Worm (Caenorhabditis elegans) whole organism, early embryonic: ENCODE measurements around the gene fbxa-156.
"Not testable (repeated sequence)": the region's sequence is repeated elsewhere in the genome, so short reads cannot be mapped to it uniquely, and the experiment has no call there.

ENCODE experiments used
- B0310.2 ChIP-seq: sonication (generic microtip); optimal IDR thresholded peaks from 2 replicates; lab custom pipeline; 2016; ENCODE audit warnings: mild to moderate bottlenecking, missing genetic modification characterization, missing compliant biosample characterization
- F13C5.2 ChIP-seq: sonication (generic microtip); optimal IDR thresholded peaks from 2 replicates; lab custom pipeline; 2017; ENCODE audit warnings: mild to moderate bottlenecking, missing genetic modification characterization, inconsistent platforms, missing compliant biosample characterization
- aly-1 ChIP-seq: sonication (generic microtip); optimal IDR thresholded peaks from 2 replicates; lab custom pipeline; 2016; ENCODE audit warnings: missing genetic modification characterization, missing compliant biosample characterization
- ama-1 ChIP-seq: fragments of 150-350 bp; optimal IDR thresholded peaks from 2 replicates; lab custom pipeline; 2014
- ceh-13 ChIP-seq: fragments of 200-800 bp; sonication (Bioruptor generic); optimal IDR thresholded peaks from 2 replicates; lab custom pipeline; 2018; ENCODE audit warnings: mild to moderate bottlenecking, missing genetic modification characterization, missing compliant biosample characterization
- ceh-36 ChIP-seq: sonication (generic microtip); optimal IDR thresholded peaks from 2 replicates; lab custom pipeline; 2016; ENCODE audit warnings: missing genetic modification characterization, inconsistent platforms, missing compliant biosample characterization
- ets-7 ChIP-seq: sonication (generic microtip); optimal IDR thresholded peaks from 2 replicates; lab custom pipeline; 2016; ENCODE audit warnings: missing genotype, missing genetic modification characterization, missing compliant biosample characterization
- flt-1 ChIP-seq: fragments of 200-800 bp; sonication (Bioruptor generic); IDR thresholded peaks from 2 replicates; pipeline ENCODE4 v1.3.6; 2022; ENCODE audit warnings: missing genetic modification characterization, missing compliant biosample characterization
- hmbx-1 ChIP-seq: sonication (generic microtip); optimal IDR thresholded peaks from 2 replicates; lab custom pipeline; 2016; ENCODE audit warnings: mild to moderate bottlenecking, missing genetic modification characterization, missing compliant biosample characterization
- hmg-4 ChIP-seq: fragments of 200-800 bp; sonication (Bioruptor generic); optimal IDR thresholded peaks from 2 replicates; lab custom pipeline; 2018; ENCODE audit warnings: mild to moderate bottlenecking, missing genetic modification characterization, missing compliant biosample characterization
- hnd-1 ChIP-seq: sonication (generic microtip); optimal IDR thresholded peaks from 2 replicates; lab custom pipeline; 2016; ENCODE audit warnings: missing genetic modification characterization, missing compliant biosample characterization
- pes-1 ChIP-seq: fragments of 200-800 bp; sonication (Bioruptor generic); IDR thresholded peaks from 2 replicates; pipeline ENCODE4 v1.3.6; 2022; ENCODE audit warnings: missing genetic modification reagents, missing genetic modification characterization, missing compliant biosample characterization
- scrt-1 ChIP-seq: fragments of 200-800 bp; sonication (Bioruptor generic); IDR thresholded peaks from 2 replicates; pipeline ENCODE4 v1.3.6; 2022; ENCODE audit warnings: missing genetic modification characterization, missing compliant biosample characterization
- sea-1 ChIP-seq: fragments of 200-800 bp; sonication (Bioruptor generic); conservative IDR thresholded peaks from 2 replicates; pipeline ENCODE4 v1.3.6; 2022; ENCODE audit warnings: missing genetic modification characterization, missing compliant biosample characterization
- tbx-11 ChIP-seq: fragments of 200-800 bp; sonication (Bioruptor generic); IDR thresholded peaks from 2 replicates; pipeline ENCODE4 v1.3.6; 2022; ENCODE audit warnings: missing genetic modification characterization, missing compliant biosample characterization
- tbx-37 ChIP-seq: fragments of 200-800 bp; sonication (Bioruptor generic); conservative IDR thresholded peaks from 2 replicates; pipeline ENCODE4 v1.3.6; 2022; ENCODE audit warnings: missing genetic modification reagents, missing genetic modification characterization, missing compliant biosample characterization
- tra-4 ChIP-seq: sonication (generic microtip); optimal IDR thresholded peaks from 2 replicates; lab custom pipeline; 2017; ENCODE audit warnings: missing genetic modification characterization, missing compliant biosample characterization

fbxa-156 gene

DNA sequence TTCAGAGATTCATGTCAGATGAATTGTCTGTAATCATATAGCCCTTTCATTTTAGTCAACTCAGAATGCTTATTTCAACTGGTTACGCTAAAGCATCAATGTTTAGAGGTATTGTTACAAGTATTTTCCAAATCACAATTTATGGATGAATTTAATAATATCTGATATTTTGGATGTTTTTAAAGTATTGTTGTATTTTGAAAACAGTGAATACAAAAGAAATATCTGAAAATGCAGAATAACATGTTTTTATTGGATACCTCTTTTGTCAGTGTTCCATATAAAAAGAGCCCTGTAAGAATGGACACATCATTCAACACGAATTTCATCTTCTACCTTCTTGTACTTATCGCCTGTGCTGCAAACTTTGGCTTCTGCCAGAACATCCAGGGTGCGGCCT lies 2.1 kb downstream of the fbxa-156 start, which contains the start of gene C06H5.12:
Gene C06H5.12, plus strand, starts transcription at position 301 of the 400 bp plus-strand sequence.
- TF ChIP-seq ets-7; pes-1; ceh-13 (GFP tag; lab: Kevin White, UChicago): not testable (repeated sequence)

DNA sequence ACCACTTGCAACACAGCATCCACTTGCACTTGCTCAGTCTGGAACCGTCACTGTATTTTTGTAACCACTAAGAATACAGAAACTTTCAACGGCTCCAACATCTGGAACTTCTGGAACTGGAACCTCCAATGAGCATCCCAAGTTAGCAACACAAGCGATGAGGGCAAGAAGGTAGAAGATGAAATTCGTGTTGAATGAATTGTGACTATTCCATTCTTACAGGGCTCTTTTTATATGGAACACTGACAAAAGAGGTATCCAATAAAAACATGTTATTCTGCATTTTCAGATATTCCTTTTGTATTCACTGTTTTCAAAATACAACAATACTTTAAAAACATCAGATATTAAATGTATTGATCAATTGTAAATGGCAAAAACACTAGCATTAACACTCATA lies 2.6 kb downstream of the fbxa-156 start, which contains the start of gene C06H5.11:
Gene C06H5.11, minus strand, starts transcription at position 101 of the 400 bp plus-strand sequence.
- TF ChIP-seq tbx-11 (GFP tag; lab: Robert Waterston, UW); flt-1 (GFP tag; lab: Robert Waterston, UW); hnd-1 (tag; lab: Kevin White, UChicago): not testable (repeated sequence)

DNA sequence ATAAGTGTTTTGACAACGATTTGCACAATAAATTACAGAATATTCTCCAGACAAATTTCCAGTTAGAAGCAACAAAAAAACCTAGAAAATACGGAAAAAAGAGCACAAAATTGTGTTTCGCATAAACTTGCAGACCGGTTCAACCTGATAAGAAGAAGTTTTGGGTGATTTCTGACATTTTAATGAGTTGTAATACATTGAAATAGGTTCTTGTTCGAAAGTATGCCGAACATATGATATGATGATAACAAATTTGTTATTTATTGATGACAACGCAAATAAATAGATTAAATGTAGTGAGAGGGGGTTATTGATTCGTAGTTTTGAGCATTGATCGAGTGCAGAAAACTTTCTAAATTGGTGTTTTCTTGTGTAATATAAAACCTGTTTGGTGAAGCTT lies 5.3 kb downstream of the fbxa-156 start:
- TF ChIP-seq ceh-13 (GFP tag; lab: Kevin White, UChicago) (no peak), scrt-1 (GFP tag; lab: Robert Waterston, UW) (no peak), B0310.2 (tag; lab: Kevin White, UChicago) (no peak), tbx-37 (GFP tag; lab: Robert Waterston, UW) (no peak), ets-7 (no peak), F13C5.2 (tag; lab: Kevin White, UChicago) (no peak), flt-1 (GFP tag; lab: Robert Waterston, UW) (no peak), hmbx-1 (no peak), hnd-1 (tag; lab: Kevin White, UChicago) (no peak), tbx-11 (GFP tag; lab: Robert Waterston, UW) (no peak), hmg-4 (GFP tag; lab: Kevin White, UChicago) (no peak), tra-4 (tag; lab: Kevin White, UChicago) (no peak), ceh-36 (no peak), aly-1 (tag; lab: Kevin White, UChicago) (no peak), pes-1 (no peak), sea-1 (GFP tag; lab: Robert Waterston, UW) (no peak), ama-1 (lab: Kevin White, UChicago) (no peak)

DNA sequence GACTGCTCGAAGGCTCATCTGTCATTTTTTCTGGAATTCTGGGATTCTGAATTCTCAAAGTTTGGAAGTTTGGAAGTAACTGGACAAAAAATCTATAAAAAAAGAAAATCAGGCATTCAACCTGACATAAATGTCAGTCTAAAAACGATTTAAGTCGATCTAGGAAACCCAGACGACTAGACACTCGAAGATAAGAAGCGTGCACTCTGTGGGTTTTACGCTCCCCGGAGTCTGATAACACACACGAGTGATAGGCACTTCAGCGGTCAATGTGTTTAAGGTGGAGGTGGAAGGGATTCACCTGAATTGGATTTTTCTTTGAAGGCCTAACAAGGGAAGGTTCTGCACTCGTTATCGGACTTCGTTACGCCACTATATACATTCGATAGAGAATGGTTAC lies 7.6 kb downstream of the fbxa-156 start, which contains the start of gene C06H5.6:
Gene C06H5.6, minus strand, starts transcription at position 46 of the 400 bp plus-strand sequence.
- TF ChIP-seq ama-1 (lab: Kevin White, UChicago), result no peak
- no peak for TF ChIP-seq pes-1
- no peak for TF ChIP-seq ceh-36
- TF ChIP-seq B0310.2 (tag; lab: Kevin White, UChicago), result no peak
- TF ChIP-seq flt-1 (GFP tag; lab: Robert Waterston, UW), result no peak
- no peak for TF ChIP-seq sea-1 (GFP tag; lab: Robert Waterston, UW)
- no peak for TF ChIP-seq ets-7
- no peak for TF ChIP-seq tbx-37 (GFP tag; lab: Robert Waterston, UW)
- TF ChIP-seq scrt-1 (GFP tag; lab: Robert Waterston, UW), result no peak
- TF ChIP-seq hnd-1 (tag; lab: Kevin White, UChicago), result no peak
- TF ChIP-seq ceh-13 (GFP tag; lab: Kevin White, UChicago), result no peak
- no peak for TF ChIP-seq aly-1 (tag; lab: Kevin White, UChicago)
- no peak for TF ChIP-seq tbx-11 (GFP tag; lab: Robert Waterston, UW)
- TF ChIP-seq tra-4 (tag; lab: Kevin White, UChicago), result no peak
- TF ChIP-seq F13C5.2 (tag; lab: Kevin White, UChicago), result no peak
- TF ChIP-seq hmbx-1, result no peak

DNA sequence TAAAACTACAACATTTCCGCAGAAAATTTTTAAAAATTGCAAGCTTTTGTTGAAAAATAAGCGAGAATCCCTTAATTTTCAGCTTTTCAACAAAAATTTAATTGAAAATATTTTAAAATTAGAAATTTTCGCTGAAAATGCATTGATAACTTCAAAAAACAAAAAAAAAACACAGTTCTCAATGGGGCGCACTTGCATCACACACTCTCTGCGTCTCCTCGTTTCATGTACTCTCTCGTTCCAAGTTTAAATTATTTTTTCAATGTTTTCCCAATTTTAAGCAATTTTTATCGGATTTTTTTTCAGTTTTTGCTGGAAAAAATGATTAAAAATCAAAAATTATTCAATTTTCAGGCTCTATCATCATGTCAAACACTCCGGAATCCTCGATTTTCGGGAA lies 25.5 kb downstream of the fbxa-156 start, which contains the start of gene phf-14:
Gene phf-14, plus strand, starts transcription at position 345 of the 400 bp plus-strand sequence.
- TF ChIP-seq hmg-4 (GFP tag; lab: Kevin White, UChicago) (no peak), F13C5.2 (tag; lab: Kevin White, UChicago) (peak; percentile 43)

DNA sequence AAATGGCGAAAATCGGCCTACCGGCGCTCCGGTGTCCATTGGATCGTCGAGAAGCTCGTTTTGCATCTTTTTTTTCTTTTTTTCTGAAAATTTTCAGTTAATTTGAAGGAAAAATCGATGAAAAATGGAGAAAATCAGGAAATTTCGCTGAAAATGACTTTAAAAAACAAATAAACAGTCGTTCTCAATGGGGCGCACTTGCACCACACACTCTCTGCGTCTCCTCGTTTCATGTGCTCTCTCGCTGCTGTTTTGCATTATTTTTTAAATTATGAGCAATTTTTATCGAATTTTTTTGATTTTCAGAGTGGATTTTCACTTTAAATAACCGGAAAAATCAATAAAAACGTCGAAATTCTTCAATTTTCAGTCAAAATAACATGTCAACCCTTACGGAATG lies 26.0 kb downstream of the fbxa-156 start, which contains the start of gene csn-1:
Gene csn-1, minus strand, starts transcription at position 83 of the 400 bp plus-strand sequence.
- TF ChIP-seq hmg-4 (GFP tag; lab: Kevin White, UChicago), result no peak
- no peak for TF ChIP-seq aly-1 (tag; lab: Kevin White, UChicago)
- no peak for TF ChIP-seq tbx-11 (GFP tag; lab: Robert Waterston, UW)
- TF ChIP-seq ceh-36, result no peak
- TF ChIP-seq sea-1 (GFP tag; lab: Robert Waterston, UW), result no peak
- TF ChIP-seq ets-7, result no peak
- no peak for TF ChIP-seq scrt-1 (GFP tag; lab: Robert Waterston, UW)
- TF ChIP-seq pes-1, result no peak
- TF ChIP-seq ama-1 (lab: Kevin White, UChicago), result no peak
- TF ChIP-seq flt-1 (GFP tag; lab: Robert Waterston, UW), result no peak
- no peak for TF ChIP-seq B0310.2 (tag; lab: Kevin White, UChicago)
- TF ChIP-seq F13C5.2 (tag; lab: Kevin White, UChicago), result no peak
- TF ChIP-seq tbx-37 (GFP tag; lab: Robert Waterston, UW), result no peak
- TF ChIP-seq hmbx-1, result no peak
- TF ChIP-seq hnd-1 (tag; lab: Kevin White, UChicago), result no peak
- no peak for TF ChIP-seq ceh-13 (GFP tag; lab: Kevin White, UChicago)
- TF ChIP-seq tra-4 (tag; lab: Kevin White, UChicago), result no peak

DNA sequence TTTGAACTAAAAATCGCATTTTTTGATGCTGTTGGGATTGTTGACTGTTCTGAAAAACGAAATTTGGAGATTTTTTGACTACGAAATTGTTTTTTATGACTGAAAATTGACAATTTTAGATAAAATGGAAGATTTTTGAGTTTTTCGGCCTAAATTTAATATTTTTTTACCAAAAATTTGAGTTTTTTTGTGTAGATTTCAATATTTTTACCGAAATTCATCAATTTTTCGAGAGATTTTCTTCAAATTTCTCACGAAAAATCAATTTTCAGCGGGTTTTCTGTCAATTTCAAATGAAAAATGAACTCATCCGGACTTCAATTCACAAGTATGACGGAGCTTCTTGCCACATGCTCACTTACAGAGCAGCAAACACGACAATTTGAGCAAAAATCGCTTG lies 31.3 kb downstream of the fbxa-156 start, which contains the start of gene Y59A8A.8:
Gene Y59A8A.8, plus strand, starts transcription at position 301 of the 400 bp plus-strand sequence.
- not testable (repeated sequence) for TF ChIP-seq scrt-1 (GFP tag; lab: Robert Waterston, UW); F13C5.2 (tag; lab: Kevin White, UChicago); tbx-11 (GFP tag; lab: Robert Waterston, UW)

DNA sequence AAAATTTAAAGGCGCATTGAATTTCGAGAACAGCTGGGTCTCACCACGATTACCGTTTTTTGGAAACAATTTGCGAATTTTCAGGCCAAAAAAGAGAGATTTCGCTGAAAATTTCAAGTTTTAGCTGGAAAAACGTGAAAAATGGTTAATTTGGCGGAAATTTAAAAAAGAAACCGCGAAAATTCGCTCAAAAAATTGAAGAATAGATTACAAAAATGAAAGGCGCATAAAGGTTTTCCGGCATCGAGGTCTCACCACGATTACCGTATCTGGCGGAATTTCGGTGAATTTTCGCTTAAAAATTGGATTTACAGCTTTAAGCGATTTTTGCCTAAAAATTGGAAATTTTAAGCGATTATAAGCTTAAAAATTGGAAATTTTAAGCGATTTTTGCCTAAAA lies 37.1 kb downstream of the fbxa-156 start:
- TF ChIP-seq hnd-1 (tag; lab: Kevin White, UChicago) (no peak), ceh-13 (GFP tag; lab: Kevin White, UChicago) (no peak)
